Fruit fly (Drosophila melanogaster) whole organism, pupa: ENCODE results near the gene TTLL4A.
A peak's percentile ranks its signal among the peaks of the same experiment; 100 is the strongest.

Experiments
- CG10348 ChIP-seq: fragments of 200-800 bp; sonication (Bioruptor generic); IDR thresholded peaks from 2 replicates; pipeline ENCODE4 v1.3.6; 2022; ENCODE audit warnings: missing biosample characterization, missing genetic modification characterization
- CG12605 ChIP-seq: fragments of 200-800 bp; sonication (Bioruptor generic); IDR thresholded peaks from 2 replicates; pipeline ENCODE4 v1.3.6; 2022; ENCODE audit warnings: missing biosample characterization, missing genetic modification characterization
- CG13204 ChIP-seq: fragments of 200-800 bp; sonication (Bioruptor generic); optimal IDR thresholded peaks from 2 replicates; lab custom pipeline; 2018; ENCODE audit warnings: missing biosample characterization, mild to moderate bottlenecking, missing genetic modification characterization, moderate library complexity
- CG14655 ChIP-seq: fragments of 200-800 bp; sonication (Bioruptor generic); optimal IDR thresholded peaks from 3 replicates; lab custom pipeline; 2017; ENCODE audit warnings: mild to moderate bottlenecking, missing biosample characterization, missing genetic modification reagents, missing genetic modification characterization
- CG15710 ChIP-seq: fragments of 200-800 bp; sonication (Bioruptor generic); optimal IDR thresholded peaks from 2 replicates; lab custom pipeline; 2018; ENCODE audit warnings: missing biosample characterization, mild to moderate bottlenecking, missing genetic modification characterization, moderate library complexity
- CG17806 ChIP-seq: fragments of 200-800 bp; sonication (Bioruptor generic); optimal IDR thresholded peaks from 2 replicates; lab custom pipeline; 2018; ENCODE audit warnings: missing biosample characterization, mild to moderate bottlenecking, missing genetic modification characterization, moderate library complexity
- CG32121 ChIP-seq: fragments of 200-800 bp; sonication (Bioruptor generic); IDR thresholded peaks from 2 replicates; pipeline ENCODE4 v1.3.6; 2022; ENCODE audit warnings: missing biosample characterization, missing genetic modification characterization
- CG34367 ChIP-seq: fragments of 200-800 bp; sonication (Bioruptor generic); optimal IDR thresholded peaks from 2 replicates; lab custom pipeline; 2018; ENCODE audit warnings: missing biosample characterization, mild to moderate bottlenecking, missing genetic modification characterization
- CG4496 ChIP-seq: fragments of 200-800 bp; sonication (Bioruptor generic); IDR thresholded peaks from 3 replicates; pipeline ENCODE4 v1.3.6; 2022; ENCODE audit warnings: missing biosample characterization, missing genetic modification characterization
- CG8159 ChIP-seq: fragments of 200-800 bp; sonication (Bioruptor generic); optimal IDR thresholded peaks from 3 replicates; lab custom pipeline; 2018; ENCODE audit warnings: missing biosample characterization, mild to moderate bottlenecking, missing genetic modification characterization, moderate library complexity
- CG8301 ChIP-seq: fragments of 200-800 bp; sonication (Bioruptor generic); optimal IDR thresholded peaks from 2 replicates; lab custom pipeline; 2018; ENCODE audit warnings: missing biosample characterization, mild to moderate bottlenecking, missing genetic modification characterization
- CG9948 ChIP-seq: fragments of 200-800 bp; sonication (Bioruptor generic); optimal IDR thresholded peaks from 2 replicates; lab custom pipeline; 2018; ENCODE audit warnings: missing biosample characterization, mild to moderate bottlenecking, missing genetic modification characterization, moderate library complexity
- D1 ChIP-seq: fragments of 200-800 bp; sonication (Bioruptor generic); optimal IDR thresholded peaks from 2 replicates; lab custom pipeline; 2018; ENCODE audit warnings: missing biosample characterization, mild to moderate bottlenecking, missing genetic modification characterization, moderate library complexity
- EcR ChIP-seq: fragments of 200-800 bp; sonication (Bioruptor generic); optimal IDR thresholded peaks from 3 replicates; lab custom pipeline; 2019; ENCODE audit warnings: missing biosample characterization, missing genetic modification characterization, mild to moderate bottlenecking, moderate library complexity, missing genetic modification reagents
- Ets98B ChIP-seq: fragments of 200-800 bp; sonication (Bioruptor generic); IDR thresholded peaks from 2 replicates; pipeline ENCODE4 v1.3.6; 2022; ENCODE audit warnings: missing biosample characterization, missing genetic modification characterization
- Pif1A ChIP-seq: fragments of 200-800 bp; sonication (Bioruptor generic); optimal IDR thresholded peaks from 3 replicates; lab custom pipeline; 2016; ENCODE audit warnings: missing biosample characterization, missing genetic modification characterization
- Pif1B ChIP-seq: fragments of 200-800 bp; sonication (Bioruptor generic); optimal IDR thresholded peaks from 3 replicates; lab custom pipeline; 2016; ENCODE audit warnings: missing biosample characterization, missing genetic modification characterization
- Snoo ChIP-seq: fragments of 200-800 bp; sonication (Bioruptor generic); optimal IDR thresholded peaks from 3 replicates; lab custom pipeline; 2017; ENCODE audit warnings: missing biosample characterization, mild to moderate bottlenecking, missing genetic modification characterization, inconsistent platforms
- fd96Ca ChIP-seq: fragments of 200-800 bp; sonication (Bioruptor generic); IDR thresholded peaks from 3 replicates; pipeline ENCODE4 v1.3.6; 2022; ENCODE audit warnings: missing biosample characterization, missing genetic modification characterization
- gl ChIP-seq: fragments of 200-800 bp; sonication (Bioruptor generic); optimal IDR thresholded peaks from 2 replicates; lab custom pipeline; 2018; ENCODE audit warnings: missing biosample characterization, mild to moderate bottlenecking, missing genetic modification characterization
- rn ChIP-seq: fragments of 200-800 bp; sonication (Bioruptor generic); IDR thresholded peaks from 2 replicates; pipeline ENCODE4 v1.3.6; 2022; ENCODE audit warnings: missing biosample characterization, missing genetic modification characterization

TTLL4A gene

DNA sequence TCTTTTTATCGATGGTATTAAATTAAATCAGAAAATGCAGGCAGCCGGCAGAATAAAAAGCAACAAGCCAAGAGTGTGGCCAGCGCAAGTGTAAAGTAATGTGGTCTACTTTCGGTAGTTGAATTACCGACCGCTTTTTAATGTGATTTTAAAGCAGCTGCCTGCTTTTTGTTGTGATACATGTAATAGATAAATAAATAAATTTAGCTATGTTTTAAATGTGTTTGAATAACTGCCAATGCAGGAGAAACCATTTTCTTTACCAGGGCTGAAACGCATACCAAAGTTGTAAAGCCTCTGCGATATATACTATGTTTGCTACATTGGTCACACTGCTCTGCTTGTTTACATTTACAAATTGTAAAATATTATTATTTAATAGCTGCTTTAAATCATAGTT, 19.1 kb upstream of the TTLL4A start, which contains the start of the genes Tmem214 and YL-1:
Gene Tmem214, minus strand, starts transcription at position 142 of the 400 bp plus-strand sequence.
Gene YL-1, plus strand, starts transcription at position 310 of the 400 bp plus-strand sequence.
- TF ChIP-seq CG4496 (GFP tag; lab: Robert Waterston, UW) (no peak), CG8159 (tag; lab: Kevin White, UChicago) (peak; percentile 0), fd96Ca (GFP tag; lab: Robert Waterston, UW) (0 out of 3 replicates have a peak, but pooled peaks have one; percentile 14)

DNA sequence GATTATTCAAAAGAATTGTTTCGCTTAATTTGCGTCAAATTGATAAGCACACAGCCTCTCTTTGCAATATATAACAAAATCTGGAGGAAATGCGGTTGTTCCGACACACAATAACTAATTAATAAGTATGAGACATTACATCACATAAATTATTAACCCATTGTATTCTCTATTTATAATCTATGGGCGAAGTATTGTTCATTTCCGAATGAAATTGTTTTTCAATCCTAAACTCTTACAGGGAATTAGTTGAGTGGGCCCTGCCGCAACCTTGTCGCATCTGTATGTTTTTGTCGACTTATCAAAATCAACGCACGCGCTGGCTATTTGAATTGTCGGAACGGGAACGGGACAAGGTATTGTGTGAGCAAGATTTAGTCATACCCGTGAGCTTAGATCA, 17.0 kb upstream of the TTLL4A start, which contains the start of gene CG16743:
Gene CG16743, plus strand, starts transcription at position 57 of the 400 bp plus-strand sequence.
- TF ChIP-seq CG13204 (no peak), rn (no peak), D1 (no peak), Pif1B (GFP tag; lab: Kevin White, UChicago) (no peak), EcR (no peak), CG10348 (GFP tag; lab: Robert Waterston, UW) (no peak), Ets98B (no peak)

DNA sequence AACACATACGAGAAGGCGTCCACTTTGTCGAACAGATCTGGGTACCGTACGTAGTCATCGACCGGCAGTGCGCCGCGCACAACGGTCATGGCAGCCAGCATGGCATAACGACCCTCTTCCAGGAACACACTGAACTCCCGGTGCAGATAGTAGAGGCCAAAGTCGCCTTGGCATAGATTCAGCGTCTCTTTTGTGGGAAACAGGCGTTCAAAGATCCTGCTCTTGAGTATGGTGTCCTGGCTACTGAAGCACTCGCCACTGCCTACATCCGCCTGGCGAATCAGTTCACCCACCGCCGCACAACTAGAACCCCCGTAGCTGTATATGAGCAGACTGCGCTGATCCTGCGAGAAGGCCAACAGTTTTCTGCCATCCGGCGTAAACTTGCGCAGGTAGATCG, 14.6 kb upstream of the TTLL4A start:
- TF ChIP-seq CG15710 (tag; lab: Kevin White, UChicago) = no peak
- no peak for TF ChIP-seq CG32121 (GFP tag; lab: Robert Waterston, UW)
- no peak for TF ChIP-seq CG13204
- no peak for TF ChIP-seq Snoo (tag; lab: Kevin White, UChicago)
- no peak for TF ChIP-seq Pif1A (GFP tag; lab: Kevin White, UChicago)
- TF ChIP-seq Pif1B (GFP tag; lab: Kevin White, UChicago) = no peak
- no peak for TF ChIP-seq rn
- TF ChIP-seq CG17806 (tag; lab: Kevin White, UChicago) = no peak
- no peak for TF ChIP-seq CG8301
- no peak for TF ChIP-seq CG12605 (GFP tag; lab: Robert Waterston, UW)
- no peak for TF ChIP-seq CG9948
- TF ChIP-seq CG4496 (GFP tag; lab: Robert Waterston, UW) = no peak
- TF ChIP-seq CG34367 = no peak
- no peak for TF ChIP-seq fd96Ca (GFP tag; lab: Robert Waterston, UW)
- TF ChIP-seq EcR = no peak
- TF ChIP-seq CG14655 (GFP tag; lab: Kevin White, UChicago) = no peak
- no peak for TF ChIP-seq CG10348 (GFP tag; lab: Robert Waterston, UW)
- no peak for TF ChIP-seq D1
- no peak for TF ChIP-seq CG8159 (tag; lab: Kevin White, UChicago)
- TF ChIP-seq Ets98B = no peak

DNA sequence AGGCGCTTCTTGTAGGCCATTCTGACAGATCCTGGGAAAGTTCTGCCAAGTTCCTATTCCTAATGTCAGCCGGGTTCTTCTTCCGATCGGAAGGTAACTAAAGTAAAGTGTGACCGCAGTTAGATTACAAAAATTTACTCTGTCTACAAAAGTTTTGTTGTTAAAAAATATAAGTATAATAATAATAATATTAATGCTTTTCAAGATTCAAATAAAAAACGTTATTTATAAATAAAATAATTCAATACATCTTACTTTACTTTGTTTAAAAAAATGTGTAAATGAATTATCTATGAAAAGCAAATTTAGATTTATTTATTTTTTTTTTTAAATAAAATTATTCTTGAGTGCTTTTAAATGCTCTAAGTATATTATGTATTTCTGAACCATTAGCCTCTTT, 14.0 kb upstream of the TTLL4A start, which contains the start of gene abo:
Gene abo, minus strand, starts transcription at position 101 of the 400 bp plus-strand sequence.
- TF ChIP-seq CG4496 (GFP tag; lab: Robert Waterston, UW) (no peak), Snoo (tag; lab: Kevin White, UChicago) (no peak), fd96Ca (GFP tag; lab: Robert Waterston, UW) (no peak), CG8159 (tag; lab: Kevin White, UChicago) (no peak), CG32121 (GFP tag; lab: Robert Waterston, UW) (no peak), CG17806 (tag; lab: Kevin White, UChicago) (no peak), Pif1B (GFP tag; lab: Kevin White, UChicago) (no peak), Pif1A (GFP tag; lab: Kevin White, UChicago) (no peak), CG10348 (GFP tag; lab: Robert Waterston, UW) (no peak), CG34367 (no peak), gl (tag; lab: Kevin White, UChicago) (no peak), rn (no peak), EcR (no peak), CG13204 (no peak)

DNA sequence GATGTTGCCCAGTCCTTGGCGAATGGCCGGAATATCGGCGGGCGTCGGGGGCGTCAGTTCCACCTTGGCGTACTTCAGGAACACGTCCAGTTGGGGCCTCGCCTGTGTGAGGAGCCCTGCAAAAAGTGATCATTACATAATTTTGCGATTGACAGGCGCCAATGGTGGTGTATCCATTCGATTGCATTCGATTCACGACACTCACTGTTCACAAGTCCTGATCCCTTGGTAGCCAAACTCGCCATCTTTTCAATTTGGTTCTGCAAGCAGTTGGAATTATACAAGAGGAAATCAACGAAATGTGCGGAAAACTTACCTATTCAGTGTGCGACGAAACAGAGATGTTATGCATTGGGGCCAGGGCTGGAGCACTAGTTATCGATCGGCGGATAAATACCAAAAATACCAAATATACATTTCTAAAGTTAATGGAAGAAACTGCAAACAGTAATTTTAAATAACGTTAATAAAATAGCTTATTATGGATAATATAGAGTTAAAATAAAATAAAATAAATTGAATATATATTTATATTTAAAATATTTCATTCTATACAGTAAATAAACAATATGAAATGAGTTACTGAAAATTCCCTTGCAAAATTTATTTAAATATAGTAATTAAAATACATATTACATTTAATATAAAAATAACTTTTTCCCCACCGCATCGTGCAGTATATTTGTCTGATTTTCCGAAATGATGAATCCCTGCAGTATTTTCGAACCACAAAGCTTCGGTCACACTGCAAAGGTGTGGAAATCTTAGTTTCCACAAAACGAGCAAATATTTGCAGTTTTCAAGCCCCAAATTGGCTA, 12.9 kb upstream of the TTLL4A start, which contains the start of the genes ATPsynG and SCAR:
Gene ATPsynG, minus strand, starts transcription at position 354 of the 818 bp plus-strand sequence.
Gene SCAR, plus strand, starts transcription at position 727 of the 818 bp plus-strand sequence.
- no peak for TF ChIP-seq rn
- no peak for TF ChIP-seq CG4496 (GFP tag; lab: Robert Waterston, UW)
- TF ChIP-seq CG12605 (GFP tag; lab: Robert Waterston, UW) = no peak
- no peak for TF ChIP-seq CG8159 (tag; lab: Kevin White, UChicago)
- TF ChIP-seq CG13204 = no peak
- TF ChIP-seq D1 = no peak
- no peak for TF ChIP-seq CG9948
- TF ChIP-seq Snoo (tag; lab: Kevin White, UChicago) = no peak
- TF ChIP-seq Pif1A (GFP tag; lab: Kevin White, UChicago) = no peak
- no peak for TF ChIP-seq CG15710 (tag; lab: Kevin White, UChicago)
- no peak for TF ChIP-seq EcR
- TF ChIP-seq CG10348 (GFP tag; lab: Robert Waterston, UW) = no peak
- no peak for TF ChIP-seq Pif1B (GFP tag; lab: Kevin White, UChicago)

DNA sequence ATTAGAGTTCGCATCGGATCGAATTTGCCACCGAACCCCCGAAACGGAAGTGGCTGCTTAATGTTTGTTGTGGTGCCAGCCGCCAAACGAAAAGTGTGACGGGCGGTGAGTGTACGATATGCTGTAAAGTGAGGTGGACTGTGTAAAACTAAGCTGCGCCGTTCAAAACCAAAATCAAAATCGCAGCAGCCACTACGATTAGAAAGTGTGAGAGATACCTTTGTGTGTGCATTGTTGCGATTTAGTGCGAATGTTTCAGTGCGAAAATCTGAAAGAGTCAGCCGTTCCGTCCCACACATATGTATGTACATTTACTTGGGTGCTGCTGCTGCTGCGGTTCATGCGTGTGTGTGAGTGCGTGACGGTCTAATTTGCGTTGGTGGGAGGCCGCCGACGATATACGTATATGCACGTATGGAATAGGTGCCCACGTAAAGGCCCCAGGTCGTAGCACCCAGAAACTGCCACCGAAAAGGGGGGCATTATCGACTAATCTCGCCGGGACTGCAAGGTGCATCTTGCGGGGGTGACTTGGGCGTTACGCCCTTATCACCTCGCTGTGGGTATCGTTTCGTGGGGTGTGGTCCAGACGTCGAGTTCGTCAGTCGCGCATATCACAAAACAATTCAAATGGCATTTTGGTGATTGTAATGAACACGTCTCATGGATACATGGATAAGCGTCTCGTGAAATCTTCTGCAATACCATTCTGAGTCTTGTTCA, 12.2 kb upstream of the TTLL4A start:
- TF ChIP-seq CG8301 (no peak), EcR (peak; percentile 55), CG13204 (no peak), CG10348 (GFP tag; lab: Robert Waterston, UW) (no peak), CG15710 (tag; lab: Kevin White, UChicago) (no peak), Snoo (tag; lab: Kevin White, UChicago) (no peak), CG17806 (tag; lab: Kevin White, UChicago) (no peak), D1 (no peak)
